Worm (Caenorhabditis elegans) whole organism, L3 larva: Measurements from ENCODE around the gene C13B4.1.

Experiments
- ZK546.5 ChIP-seq: sonication (generic microtip); optimal IDR thresholded peaks from 2 replicates; lab custom pipeline; 2017; ENCODE audit warnings: missing biosample characterization, missing genetic modification characterization
- ceh-82 ChIP-seq: fragments of 150-350 bp; optimal IDR thresholded peaks from 2 replicates; lab custom pipeline; 2014; ENCODE audit warnings: missing biosample characterization, missing genetic modification characterization
- elt-1 ChIP-seq: fragments of 150-350 bp; optimal IDR thresholded peaks from 2 replicates; lab custom pipeline; 2014; ENCODE audit warnings: missing biosample characterization, missing genetic modification characterization
- elt-3 ChIP-seq, 3 experiments: fragments of 150-350 bp in 1 of 3; sonication (generic microtip) in 2 of 3; optimal IDR thresholded peaks; 2 replicates in 2 of 3; 4 replicates in 1 of 3; lab custom pipeline; 2014 to 2017; ENCODE audit warnings: missing biosample characterization in 3 of 3, missing genetic modification characterization in 3 of 3
- jun-1 ChIP-seq: fragments of 150-350 bp; optimal IDR thresholded peaks from 2 replicates; lab custom pipeline; 2014; ENCODE audit warnings: missing biosample characterization, missing genetic modification reagents, missing genetic modification characterization
- nhr-28 ChIP-seq: fragments of 150-350 bp; optimal IDR thresholded peaks from 2 replicates; lab custom pipeline; 2014; ENCODE audit warnings: missing biosample characterization, missing genetic modification characterization
- nhr-43 ChIP-seq: sonication (generic microtip); optimal IDR thresholded peaks from 2 replicates; lab custom pipeline; 2016; ENCODE audit warnings: mild to moderate bottlenecking, missing genetic modification characterization, missing compliant biosample characterization; ENCODE audit not compliant: poor library complexity, severe bottlenecking
- pha-4 ChIP-seq: fragments of 150-350 bp; optimal IDR thresholded peaks from 2 replicates; lab custom pipeline; 2014; ENCODE audit warnings: missing biosample characterization, missing genetic modification reagents, missing genetic modification characterization
- snpc-4 ChIP-seq: fragments of 150-350 bp; optimal IDR thresholded peaks from 2 replicates; lab custom pipeline; 2014; ENCODE audit warnings: missing biosample characterization, missing genetic modification characterization
- unc-39 ChIP-seq: sonication (generic microtip); optimal IDR thresholded peaks from 4 replicates; lab custom pipeline; 2017; ENCODE audit warnings: missing biosample characterization, missing genetic modification characterization
- unc-62 ChIP-seq: fragments of 150-350 bp; sonication (generic microtip); optimal IDR thresholded peaks from 4 replicates; lab custom pipeline; 2014; ENCODE audit warnings: missing biosample characterization, missing genetic modification reagents, missing genetic modification characterization
- ztf-11 ChIP-seq: fragments of 150-350 bp; optimal IDR thresholded peaks from 2 replicates; lab custom pipeline; 2014; ENCODE audit warnings: missing biosample characterization, missing genetic modification characterization

ce11 chrII:14451934-14452333 lies 27.5 kb downstream of the C13B4.1 start:
- TF ChIP-seq pha-4, result no peak
- TF ChIP-seq nhr-43 (tag; lab: Kevin White, UChicago), result no peak
- TF ChIP-seq ztf-11, result no peak
- no peak for TF ChIP-seq ZK546.5
- no peak for TF ChIP-seq unc-39 (tag; lab: Kevin White, UChicago)
- TF ChIP-seq snpc-4 (tag; lab: Kevin White, UChicago), result no peak
- no peak for TF ChIP-seq unc-62 (GFP tag; lab: Kevin White, UChicago)
- no peak for TF ChIP-seq jun-1
- no peak for TF ChIP-seq elt-1 (tag; lab: Kevin White, UChicago)
- no peak for TF ChIP-seq elt-3 (tag; optimal IDR thresholded peaks at IDR 0.05; lab: Kevin White, UChicago)
- TF ChIP-seq nhr-28, result no peak
- no peak for TF ChIP-seq ceh-82 (tag; lab: Kevin White, UChicago)
